Worm (Caenorhabditis elegans) whole organism, L4 larva: ENCODE data around the gene tbc-20.
A peak's percentile ranks its signal among the peaks of the same experiment; 100 is the strongest.

Experiments
- R02D3.7 ChIP-seq: fragments of 150-350 bp; sonication (generic microtip); optimal IDR thresholded peaks from 3 replicates; lab custom pipeline; 2014; ENCODE audit warnings: missing biosample characterization, missing genetic modification characterization
- hif-1 ChIP-seq, 2 experiments: sonication (generic microtip); optimal IDR thresholded peaks; 2 replicates each; lab custom pipeline; 2016 to 2017; ENCODE audit warnings: missing compliant biosample characterization in 2 of 2, missing genetic modification characterization in 2 of 2, missing genetic modification reagents in 2 of 2, missing genotype in 2 of 2, mild to moderate bottlenecking in 1 of 2
- nhr-77 ChIP-seq: fragments of 150-350 bp; optimal IDR thresholded peaks from 2 replicates; lab custom pipeline; 2014; ENCODE audit warnings: missing biosample characterization, missing genetic modification characterization
- pqm-1 ChIP-seq: sonication (generic microtip); optimal IDR thresholded peaks from 2 replicates; lab custom pipeline; 2017; ENCODE audit warnings: missing biosample characterization, missing genetic modification characterization
- sdz-12 ChIP-seq: fragments of 200-800 bp; sonication (Bioruptor generic); optimal IDR thresholded peaks from 2 replicates; lab custom pipeline; 2018; ENCODE audit warnings: mild to moderate bottlenecking, missing genetic modification characterization, missing compliant biosample characterization
- unc-130 ChIP-seq: sonication (generic microtip); optimal IDR thresholded peaks from 2 replicates; lab custom pipeline; 2016; ENCODE audit warnings: missing genetic modification reagents, missing genetic modification characterization, missing compliant biosample characterization

- TF ChIP-seq hif-1 (tag; optimal IDR thresholded peaks at IDR 0.05; lab: Kevin White, UChicago) = peak in 1 of 2 experiments; percentile 1
- no peak for TF ChIP-seq R02D3.7 (tag; lab: Kevin White, UChicago)
- no peak for TF ChIP-seq nhr-77 (tag; lab: Kevin White, UChicago)
- no peak for TF ChIP-seq pqm-1 (tag; lab: Kevin White, UChicago)
- no peak for TF ChIP-seq unc-130 (GFP tag; lab: Kevin White, UChicago)
- TF ChIP-seq sdz-12 (GFP tag; lab: Kevin White, UChicago) = no peak
These were observed 44.2 kb upstream of the tbc-20 start, which contains the start of the genes tac-1 and Y54E2A.4 for ce11 chrII:14753858-14754750.
